Worm (Caenorhabditis elegans) whole organism, mixed stage, embryonic: ENCODE data around the gene F21E9.2.

ENCODE experiments used
- M03D4.4 ChIP-seq: sonication (generic microtip); optimal IDR thresholded peaks from 2 replicates; lab custom pipeline; 2017; ENCODE audit warnings: mild to moderate bottlenecking, missing genetic modification characterization, missing compliant biosample characterization
- ceh-43 ChIP-seq: fragments of 200-800 bp; sonication (Bioruptor generic); optimal IDR thresholded peaks from 2 replicates; lab custom pipeline; 2018; ENCODE audit warnings: mild to moderate bottlenecking, missing genetic modification characterization, moderate library complexity, missing compliant biosample characterization
- elt-1 ChIP-seq: sonication (generic microtip); optimal IDR thresholded peaks from 2 replicates; lab custom pipeline; 2017; ENCODE audit warnings: missing genetic modification characterization, mild to moderate bottlenecking, missing compliant biosample characterization, antibody characterized with exemption, moderate library complexity, borderline replicate concordance; ENCODE audit not compliant: insufficient read depth
- elt-3 ChIP-seq: fragments of 150-350 bp; optimal IDR thresholded peaks from 2 replicates; lab custom pipeline; 2014; ENCODE audit warnings: missing biosample characterization, missing genetic modification characterization
- flh-1 ChIP-seq: fragments of 200-800 bp; sonication (Bioruptor generic); optimal IDR thresholded peaks from 2 replicates; lab custom pipeline; 2018; ENCODE audit warnings: mild to moderate bottlenecking, missing genetic modification characterization, moderate library complexity, missing compliant biosample characterization
- mls-2 ChIP-seq: sonication (generic microtip); optimal IDR thresholded peaks from 2 replicates; lab custom pipeline; 2016; ENCODE audit warnings: mild to moderate bottlenecking, missing genetic modification characterization, moderate library complexity, missing compliant biosample characterization
- nhr-237 ChIP-seq: fragments of 150-350 bp; optimal IDR thresholded peaks from 2 replicates; lab custom pipeline; 2014; ENCODE audit warnings: missing biosample characterization, missing genetic modification characterization
- nhr-76 ChIP-seq: sonication (generic microtip); optimal IDR thresholded peaks from 2 replicates; lab custom pipeline; 2017; ENCODE audit warnings: missing biosample characterization, missing genetic modification characterization
- pha-4 ChIP-seq: fragments of 150-350 bp; optimal IDR thresholded peaks from 2 replicates; lab custom pipeline; 2018; ENCODE audit warnings: missing biosample characterization, missing genetic modification reagents, missing genetic modification characterization
- unc-62 ChIP-seq: fragments of 150-350 bp; optimal IDR thresholded peaks from 2 replicates; lab custom pipeline; 2014; ENCODE audit warnings: missing biosample characterization, missing genetic modification reagents, missing genetic modification characterization
- ztf-11 ChIP-seq: fragments of 150-350 bp; optimal IDR thresholded peaks from 2 replicates; lab custom pipeline; 2014; ENCODE audit warnings: missing biosample characterization, missing genetic modification characterization

ce11 chrX:1299849-1300248 lies 29.9 kb downstream of the F21E9.2 start, which contains the start of gene inso-1:
- TF ChIP-seq M03D4.4 (tag; lab: Kevin White, UChicago) (no peak), mls-2 (no peak), elt-1 (tag; lab: Kevin White, UChicago) (no peak), ceh-43 (GFP tag; lab: Kevin White, UChicago) (no peak), pha-4 (tag; lab: Kevin White, UChicago) (no peak), nhr-237 (tag; lab: Kevin White, UChicago) (no peak), unc-62 (no peak), elt-3 (no peak), nhr-76 (tag; lab: Kevin White, UChicago) (no peak), flh-1 (no peak), ztf-11 (no peak)
